Worm (Caenorhabditis elegans) whole organism, midembryonic: ENCODE measurements around the gene ZK616.2.

Experiments used
- T22C8.4 ChIP-seq: fragments of 200-800 bp; sonication (Bioruptor generic); IDR thresholded peaks from 2 replicates; pipeline ENCODE4 v1.3.6; 2022; ENCODE audit warnings: missing genetic modification characterization, missing compliant biosample characterization
- cog-1 ChIP-seq: sonication (generic microtip); optimal IDR thresholded peaks from 2 replicates; lab custom pipeline; 2016; ENCODE audit warnings: missing genetic modification characterization, missing compliant biosample characterization
- flt-1 ChIP-seq: fragments of 200-800 bp; sonication (Bioruptor generic); IDR thresholded peaks from 2 replicates; pipeline ENCODE4 v1.3.6; 2022; ENCODE audit warnings: missing genetic modification characterization, missing compliant biosample characterization
- klf-2 ChIP-seq: fragments of 200-800 bp; sonication (Bioruptor generic); conservative IDR thresholded peaks from 2 replicates; pipeline ENCODE4 v1.3.6; 2022; ENCODE audit warnings: missing genetic modification reagents, missing genetic modification characterization, missing compliant biosample characterization
- med-1 ChIP-seq: sonication (generic microtip); optimal IDR thresholded peaks from 2 replicates; lab custom pipeline; 2017; ENCODE audit warnings: missing genetic modification characterization, mild to moderate bottlenecking, missing compliant biosample characterization, antibody characterized with exemption, missing genetic modification reagents; ENCODE audit not compliant: insufficient read depth
- ref-1 ChIP-seq: fragments of 200-800 bp; sonication (Bioruptor generic); conservative IDR thresholded peaks from 2 replicates; pipeline ENCODE4 v1.3.6; 2022; ENCODE audit warnings: missing genetic modification reagents, missing genetic modification characterization, missing compliant biosample characterization
- tab-1 ChIP-seq: fragments of 200-800 bp; sonication (Bioruptor generic); IDR thresholded peaks from 2 replicates; pipeline ENCODE4 v1.3.6; 2022; ENCODE audit warnings: missing genetic modification characterization, missing compliant biosample characterization
- ztf-23 ChIP-seq: fragments of 200-800 bp; sonication (Bioruptor generic); IDR thresholded peaks from 2 replicates; pipeline ENCODE4 v1.3.6; 2022; ENCODE audit warnings: missing genetic modification reagents, missing genetic modification characterization, missing compliant biosample characterization
- ztf-29 ChIP-seq: fragments of 200-800 bp; sonication (Bioruptor generic); IDR thresholded peaks from 2 replicates; pipeline ENCODE4 v1.3.6; 2022; ENCODE audit warnings: missing genetic modification reagents, missing genetic modification characterization, missing compliant biosample characterization

ZK616.2 gene

DNA sequence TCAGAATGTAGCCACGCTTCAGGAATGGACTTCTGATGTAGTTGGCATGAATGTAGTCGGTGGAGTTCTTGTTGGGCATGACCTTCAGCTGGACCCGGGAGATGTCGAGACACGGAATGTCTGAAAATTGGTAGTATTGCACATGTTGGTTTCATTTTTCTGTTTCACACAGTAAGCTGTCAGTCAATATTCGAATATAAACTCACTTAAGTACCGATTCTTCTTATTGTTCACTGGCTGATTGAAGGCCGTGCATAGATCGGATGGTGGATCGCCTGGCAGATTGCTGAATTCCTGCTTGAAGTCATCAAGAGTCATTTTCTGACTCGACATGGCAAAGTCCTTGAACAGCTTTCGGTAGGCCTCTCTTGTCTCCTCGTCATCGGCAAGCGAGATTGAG, 11.5 kb downstream of the ZK616.2 start:
- no peak for TF ChIP-seq med-1
- no peak for TF ChIP-seq T22C8.4 (GFP tag; lab: Robert Waterston, UW)
- TF ChIP-seq ztf-23 (GFP tag; lab: Robert Waterston, UW), result no peak
- TF ChIP-seq cog-1, result no peak
- no peak for TF ChIP-seq klf-2 (GFP tag; lab: Robert Waterston, UW)

DNA sequence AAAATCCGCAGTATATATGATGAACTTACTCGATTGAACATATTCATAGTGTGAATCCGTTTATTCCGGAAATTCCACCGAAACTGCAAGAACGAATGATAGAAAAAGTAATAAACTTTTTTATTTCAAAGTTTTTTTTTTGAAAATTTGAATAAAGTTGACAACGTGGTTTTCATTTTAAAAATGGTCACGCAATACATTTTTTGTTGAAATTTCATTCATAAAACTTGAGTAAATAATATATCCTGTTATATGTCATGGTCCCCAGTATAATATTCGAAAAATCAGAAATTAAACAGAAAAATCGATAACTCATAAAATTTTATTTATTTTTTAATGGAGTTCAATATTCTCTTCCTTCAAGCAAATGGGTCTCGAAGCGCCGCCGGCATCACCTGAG, 13.5 kb downstream of the ZK616.2 start, which contains the start of gene ZK616.65:
TSS of gene ZK616.65 (minus strand) at position 101 of the 400 bp plus-strand sequence.
- no peak for TF ChIP-seq ztf-23 (GFP tag; lab: Robert Waterston, UW)
- no peak for TF ChIP-seq ref-1
- TF ChIP-seq ztf-29, result no peak
- no peak for TF ChIP-seq cog-1
- TF ChIP-seq klf-2 (GFP tag; lab: Robert Waterston, UW), result no peak
- no peak for TF ChIP-seq T22C8.4 (GFP tag; lab: Robert Waterston, UW)
- TF ChIP-seq flt-1 (GFP tag; lab: Robert Waterston, UW), result no peak
- no peak for TF ChIP-seq med-1
- TF ChIP-seq tab-1 (GFP tag; lab: Robert Waterston, UW), result no peak

DNA sequence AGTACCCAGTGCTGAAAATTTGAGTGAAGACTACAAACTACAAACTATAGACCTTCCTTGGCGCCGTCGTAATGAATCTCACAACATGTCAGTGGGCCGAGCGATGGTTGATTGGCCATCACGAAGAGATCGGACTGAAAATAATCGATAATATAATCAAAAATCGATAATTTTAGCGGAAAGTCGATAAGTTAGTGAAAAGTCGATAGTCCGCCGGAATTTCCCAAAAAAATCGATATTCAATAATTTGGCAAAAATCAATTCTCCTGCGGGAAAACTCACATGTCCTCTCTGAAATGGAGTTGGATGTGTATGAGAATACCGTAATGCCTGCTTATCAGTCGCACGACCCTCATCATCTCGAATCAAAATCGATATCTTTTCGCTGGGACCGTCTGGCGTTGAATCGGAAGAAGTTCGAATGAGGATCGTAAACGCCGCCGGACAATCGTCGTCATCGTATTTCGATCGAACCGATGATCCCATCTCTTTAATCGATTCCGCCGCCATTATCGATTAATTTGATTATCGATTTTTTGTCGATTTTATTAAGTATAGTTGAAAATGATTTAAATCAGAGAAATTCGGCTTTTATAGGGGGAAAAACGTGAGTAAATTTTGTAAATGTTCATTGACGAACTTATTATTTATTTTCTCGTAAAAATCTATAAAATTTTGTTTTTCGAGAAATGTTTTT, 14.2 kb downstream of the ZK616.2 start, which contains the start of gene ZK616.8:
TSS of gene ZK616.8 (minus strand) at position 553 of the 697 bp plus-strand sequence.
- TF ChIP-seq T22C8.4 (GFP tag; lab: Robert Waterston, UW), result peak; percentile 61
- no peak for TF ChIP-seq ztf-23 (GFP tag; lab: Robert Waterston, UW)

DNA sequence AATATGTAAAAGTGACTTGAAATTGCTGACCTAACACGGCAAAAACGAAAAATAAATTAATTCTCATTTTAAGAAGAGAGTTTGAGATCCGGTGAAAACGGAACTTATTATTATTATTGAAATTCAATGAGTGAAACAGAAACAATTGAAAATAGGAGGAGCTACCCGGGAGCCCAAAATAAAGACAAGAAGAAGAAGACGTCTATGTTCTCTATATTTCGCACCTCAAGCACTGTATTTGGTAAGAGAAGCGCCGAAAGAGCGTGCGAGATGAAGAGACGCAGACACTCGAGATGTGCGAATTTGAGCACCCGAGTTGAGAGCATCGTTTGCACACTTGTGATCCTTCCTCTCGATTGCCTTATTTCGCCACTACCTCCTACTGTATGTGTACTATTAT, 18.1 kb downstream of the ZK616.2 start, which contains the start of gene spp-7:
TSS of gene spp-7 (minus strand) at position 101 of the 400 bp plus-strand sequence.
- TF ChIP-seq med-1, result no peak
- no peak for TF ChIP-seq ztf-23 (GFP tag; lab: Robert Waterston, UW)
- TF ChIP-seq tab-1 (GFP tag; lab: Robert Waterston, UW), result no peak
- TF ChIP-seq klf-2 (GFP tag; lab: Robert Waterston, UW), result no peak
- no peak for TF ChIP-seq cog-1
- no peak for TF ChIP-seq T22C8.4 (GFP tag; lab: Robert Waterston, UW)
- no peak for TF ChIP-seq ztf-29
- no peak for TF ChIP-seq flt-1 (GFP tag; lab: Robert Waterston, UW)
- no peak for TF ChIP-seq ref-1

DNA sequence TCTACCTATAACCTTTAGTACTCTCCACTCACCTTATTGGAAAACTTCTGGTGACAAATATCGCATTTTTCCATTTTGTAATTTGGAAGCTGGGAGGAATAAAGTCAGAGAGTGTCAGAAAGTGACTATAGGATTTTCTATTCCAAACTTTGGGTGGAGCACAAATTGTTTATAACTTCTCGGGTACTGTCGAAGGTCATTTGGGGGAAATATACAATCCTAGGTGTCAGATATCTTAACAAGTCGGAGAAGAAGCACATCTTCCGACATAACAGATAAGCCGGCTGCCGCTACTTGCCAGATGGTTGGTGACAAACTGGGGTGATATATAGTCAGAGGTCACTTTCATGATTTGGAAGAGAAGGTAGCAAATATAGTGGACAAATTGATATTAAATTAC, 21.5 kb downstream of the ZK616.2 start, which contains the start of gene ehn-3:
TSS of gene ehn-3 (minus strand) at position 101 of the 400 bp plus-strand sequence.
- TF ChIP-seq tab-1 (GFP tag; lab: Robert Waterston, UW) (no peak), ref-1 (no peak), klf-2 (GFP tag; lab: Robert Waterston, UW) (no peak), flt-1 (GFP tag; lab: Robert Waterston, UW) (no peak), ztf-23 (GFP tag; lab: Robert Waterston, UW) (no peak), T22C8.4 (GFP tag; lab: Robert Waterston, UW) (no peak), ztf-29 (no peak), med-1 (no peak), cog-1 (no peak)

DNA sequence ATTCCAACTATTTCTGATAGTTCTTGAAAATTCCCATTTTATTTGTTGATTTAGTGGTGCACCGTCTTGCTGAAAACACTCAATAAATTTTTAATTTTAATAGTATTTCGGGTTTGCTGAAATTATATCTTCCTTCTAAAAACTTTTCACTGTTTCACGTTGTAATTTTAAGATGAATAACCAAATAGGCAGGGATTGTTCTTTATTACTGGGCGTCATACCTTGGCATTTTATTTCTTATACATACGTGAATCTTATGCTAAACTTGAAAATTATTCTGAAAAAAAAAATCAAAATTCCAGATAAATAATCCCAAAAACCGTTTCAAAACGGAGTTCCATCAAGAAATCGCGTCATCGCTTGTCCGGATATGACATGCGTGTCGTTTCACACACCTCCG, 41.1 kb downstream of the ZK616.2 start, which contains the start of gene mgl-3:
TSS of gene mgl-3 (plus strand) at position 301 of the 400 bp plus-strand sequence.
- TF ChIP-seq med-1 (no peak), ref-1 (no peak), klf-2 (GFP tag; lab: Robert Waterston, UW) (no peak), flt-1 (GFP tag; lab: Robert Waterston, UW) (no peak), cog-1 (no peak), tab-1 (GFP tag; lab: Robert Waterston, UW) (no peak), ztf-29 (no peak), T22C8.4 (GFP tag; lab: Robert Waterston, UW) (no peak), ztf-23 (GFP tag; lab: Robert Waterston, UW) (no peak)
